Worm (Caenorhabditis elegans): ENCODE measurements around the gene ZC239.3.

DNA sequence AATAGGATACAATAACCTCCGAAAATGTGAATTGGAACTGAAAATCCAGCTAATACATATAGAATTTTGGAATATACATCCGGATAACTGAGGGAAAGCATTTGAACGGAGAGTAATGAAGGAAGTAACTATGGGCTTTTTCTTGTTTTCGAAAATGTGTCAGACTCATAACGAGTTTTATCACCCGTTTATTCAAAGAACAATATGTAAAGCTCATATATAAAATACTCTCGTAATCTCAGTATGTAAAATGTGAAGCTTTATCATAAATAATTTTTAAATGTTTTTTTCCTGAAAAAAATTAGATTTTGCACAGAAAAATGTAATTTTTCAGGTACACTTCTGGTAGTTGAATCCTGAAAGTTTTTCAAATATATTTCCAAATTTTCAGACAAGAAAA, 14.6 kb downstream of the ZC239.3 start, which contains the start of gene srh-297:
- TF ChIP-seq ceh-13 (GFP tag; optimal IDR thresholded peaks at IDR 0.05) (no peak), sea-1 (GFP tag; conservative IDR thresholded peaks at IDR 0.05) (no peak), flt-1 (GFP tag; IDR thresholded peaks at IDR 0.05) (no peak), tbx-37 (GFP tag; conservative IDR thresholded peaks at IDR 0.05) (no peak), pes-1 (GFP tag; IDR thresholded peaks at IDR 0.05) (no peak), ets-7 (tag; optimal IDR thresholded peaks at IDR 0.05) (no peak)
